Worm (Caenorhabditis elegans): ENCODE results near the gene sars-1.

The sars-1 gene

DNA sequence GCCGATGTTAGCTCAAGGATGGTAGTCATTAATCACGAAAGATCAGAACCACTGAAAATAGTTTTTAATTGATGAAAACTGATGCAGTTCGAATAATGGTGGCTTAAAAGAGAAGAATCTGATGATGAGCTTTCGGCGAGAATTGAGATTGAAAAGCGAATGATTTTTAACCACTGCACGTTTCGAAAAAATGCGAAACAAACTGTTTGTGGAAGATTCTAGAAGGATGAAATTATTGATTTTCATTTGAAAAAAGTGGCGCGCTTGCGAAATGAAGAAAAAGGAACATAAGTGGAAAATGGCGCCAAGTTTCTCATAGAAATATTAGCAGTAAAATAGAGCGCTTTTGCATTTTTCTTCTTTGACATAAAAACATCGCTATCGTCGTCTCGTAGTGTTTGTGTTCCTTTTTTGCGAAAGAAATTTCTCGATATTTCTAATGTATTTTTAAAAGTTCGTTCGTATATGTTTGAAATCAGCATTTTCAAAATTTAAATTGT is 8.6 kb upstream of the sars-1 start, which contains the start of gene uba-1 (continued):
- TF ChIP-seq zfp-3 (GFP tag; conservative IDR thresholded peaks at IDR 0.05) = peak; percentile 92
- no peak for TF ChIP-seq nhr-10 (tag; optimal IDR thresholded peaks at IDR 0.05)
- peak; percentile 51 for TF ChIP-seq unc-130 (GFP tag; optimal IDR thresholded peaks at IDR 0.05)
- TF ChIP-seq lin-38 (GFP tag; IDR thresholded peaks at IDR 0.05) = peak; percentile 81
- peak in 1 of 2 experiments; percentile 69 for TF ChIP-seq lsy-2 (tag; optimal IDR thresholded peaks at IDR 0.05)
- peak; percentile 19 for TF ChIP-seq nhr-28 (tag; optimal IDR thresholded peaks at IDR 0.05)
- no peak for TF ChIP-seq ceh-32 (tag; optimal IDR thresholded peaks at IDR 0.05; ENCODE audit: poor library complexity)

DNA sequence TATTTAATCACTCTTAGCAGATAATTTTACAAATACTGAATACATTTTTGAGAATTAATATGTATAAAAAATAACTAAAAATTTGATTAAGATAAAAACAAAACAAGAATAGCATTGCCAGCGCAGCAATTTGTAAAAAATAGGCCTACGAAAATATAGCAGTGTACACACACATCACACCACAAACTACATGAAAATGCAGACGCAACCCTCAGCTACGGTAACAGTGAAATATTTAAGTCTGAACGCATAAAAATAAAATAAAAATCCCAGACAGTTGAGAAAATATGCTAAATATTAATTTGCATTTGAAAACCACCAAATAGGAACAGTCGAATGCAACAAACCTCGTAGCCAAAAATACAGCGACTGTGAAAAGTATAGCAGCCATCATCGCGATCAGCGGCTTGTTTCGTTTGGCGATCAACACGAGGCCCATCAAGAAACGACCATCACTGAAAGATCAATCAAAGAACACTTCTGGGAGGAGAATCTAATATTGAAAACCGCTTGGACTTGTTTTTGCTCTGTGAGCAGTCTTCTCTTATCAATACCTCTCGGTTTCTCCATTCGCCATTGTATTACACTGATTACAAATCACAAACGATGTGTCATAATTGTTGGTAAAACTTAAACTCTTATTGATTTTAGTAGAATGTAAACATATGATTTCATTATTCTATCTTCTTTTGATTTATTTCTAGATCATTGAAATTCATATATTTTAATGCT is 4.9 kb upstream of the sars-1 start, which contains the start of gene pyp-1:
TSS of gene pyp-1 (minus strand) at position 439 of the 732 bp plus-strand sequence.
- TF ChIP-seq daf-12 (tag; optimal IDR thresholded peaks at IDR 0.05) (no peak), fkh-10 (GFP tag; optimal IDR thresholded peaks at IDR 0.05) (no peak), ceh-32 (tag; optimal IDR thresholded peaks at IDR 0.05; ENCODE audit: poor library complexity) (no peak), tra-1 (GFP tag; IDR thresholded peaks at IDR 0.05) (no peak), dmd-9 (GFP tag; IDR thresholded peaks at IDR 0.05) (no peak), Y75B8A.6 (GFP tag; IDR thresholded peaks at IDR 0.05) (no peak), madf-5 (GFP tag; IDR thresholded peaks at IDR 0.05) (no peak), snpc-1.2 (GFP tag; IDR thresholded peaks at IDR 0.05) (0 out of 2 replicates have a peak, but pooled peaks have one; percentile 37), egl-27 (tag; optimal IDR thresholded peaks at IDR 0.05) (no peak), lin-1 (GFP tag; IDR thresholded peaks at IDR 0.05) (no peak), lin-15B (tag; optimal IDR thresholded peaks at IDR 0.05) (no peak), dmd-8 (GFP tag; IDR thresholded peaks at IDR 0.05) (no peak), mep-1 (tag; optimal IDR thresholded peaks at IDR 0.05) (peak; percentile 9), dmd-6 (GFP tag; IDR thresholded peaks at IDR 0.05) (no peak), vab-7 (GFP tag; IDR thresholded peaks at IDR 0.05) (no peak), hlh-11 (tag; optimal IDR thresholded peaks at IDR 0.05) (peak; percentile 67), cey-2 (tag; optimal IDR thresholded peaks at IDR 0.05; ENCODE audit: borderline replicate concordance, insufficient read depth) (no peak), mes-2 (tag; optimal IDR thresholded peaks at IDR 0.05; ENCODE audit: poor library complexity, severe bottlenecking) (peak; percentile 40), ZK546.5 (tag; optimal IDR thresholded peaks at IDR 0.05) (no peak), zag-1 (tag; optimal IDR thresholded peaks at IDR 0.05) (no peak), R02D3.7 (tag; optimal IDR thresholded peaks at IDR 0.05) (no peak), ceh-20 (GFP tag; IDR thresholded peaks at IDR 0.05) (no peak), lsy-2 (tag; optimal IDR thresholded peaks at IDR 0.05) (peak in 1 of 2 experiments; percentile 57), snpc-4 (tag; optimal IDR thresholded peaks at IDR 0.05) (no peak), zfp-3 (GFP tag; conservative IDR thresholded peaks at IDR 0.05) (no peak), F44E2.7 (GFP tag; IDR thresholded peaks at IDR 0.05) (no peak), nhr-11 (tag; optimal IDR thresholded peaks at IDR 0.05) (peak; percentile 30), egl-43 (GFP tag; IDR thresholded peaks at IDR 0.05) (no peak), lir-3 (tag; optimal IDR thresholded peaks at IDR 0.05) (no peak), saeg-2 (GFP tag; IDR thresholded peaks at IDR 0.05) (no peak), nhr-111 (GFP tag; optimal IDR thresholded peaks at IDR 0.05) (no peak), hmg-1.1 (GFP tag; IDR thresholded peaks at IDR 0.05) (no peak), nhr-237 (tag; optimal IDR thresholded peaks at IDR 0.05) (no peak), php-3 (GFP tag; IDR thresholded peaks at IDR 0.05) (no peak), nhr-102 (tag; optimal IDR thresholded peaks at IDR 0.05) (no peak), pha-4 (GFP tag; IDR thresholded peaks at IDR 0.05) (no peak), pha-4 (tag; optimal IDR thresholded peaks at IDR 0.05) (peak; percentile 48), Y5F2A.4 (GFP tag; optimal IDR thresholded peaks at IDR 0.05) (no peak), mdl-1 (tag; optimal IDR thresholded peaks at IDR 0.05) (peak in 1 of 2 experiments; percentile 32), spr-3 (GFP tag; optimal IDR thresholded peaks at IDR 0.05) (no peak), aha-1 (tag) (no peak), ceh-82 (tag; optimal IDR thresholded peaks at IDR 0.05) (no peak), F49E8.2 (tag; optimal IDR thresholded peaks at IDR 0.05; ENCODE audit: borderline replicate concordance) (no peak), attf-4 (tag; optimal IDR thresholded peaks at IDR 0.05) (no peak)

All from whole organism, L4 larva.